Fruit fly (Drosophila melanogaster) whole organism, adult: ENCODE results near the gene CG17982.

Experiments used
- CG11617 ChIP-seq: fragments of 200-800 bp; sonication (Bioruptor generic); optimal IDR thresholded peaks from 2 replicates; lab custom pipeline; 2017; ENCODE audit warnings: mild to moderate bottlenecking, missing biosample characterization, missing genetic modification reagents, missing genetic modification characterization
- CG12768 ChIP-seq: fragments of 200-800 bp; sonication (Bioruptor generic); optimal IDR thresholded peaks from 2 replicates; lab custom pipeline; 2017; ENCODE audit warnings: missing biosample characterization, missing genetic modification characterization, mild to moderate bottlenecking, moderate library complexity, missing genetic modification reagents
- CG14711 ChIP-seq: fragments of 200-800 bp; sonication (Bioruptor generic); optimal IDR thresholded peaks from 2 replicates; lab custom pipeline; 2018; ENCODE audit warnings: missing biosample characterization, mild to moderate bottlenecking, missing genetic modification characterization, moderate library complexity
- CG1620 ChIP-seq: fragments of 200-800 bp; sonication (Bioruptor generic); optimal IDR thresholded peaks from 2 replicates; lab custom pipeline; 2016; ENCODE audit warnings: missing biosample characterization, missing genetic modification characterization
- CG33017 ChIP-seq: fragments of 200-800 bp; sonication (Bioruptor generic); optimal IDR thresholded peaks from 2 replicates; lab custom pipeline; 2018; ENCODE audit warnings: missing biosample characterization, mild to moderate bottlenecking, missing genetic modification characterization, moderate library complexity
- CG5204 ChIP-seq: fragments of 200-800 bp; sonication (Bioruptor generic); optimal IDR thresholded peaks from 2 replicates; lab custom pipeline; 2016; ENCODE audit warnings: missing biosample characterization, missing genetic modification characterization
- CG7045 ChIP-seq: fragments of 200-800 bp; sonication (Bioruptor generic); optimal IDR thresholded peaks from 2 replicates; lab custom pipeline; 2017; ENCODE audit warnings: missing biosample characterization, mild to moderate bottlenecking, missing genetic modification characterization
- CG7101 ChIP-seq: fragments of 200-800 bp; sonication (Bioruptor generic); optimal IDR thresholded peaks from 2 replicates; lab custom pipeline; 2018; ENCODE audit warnings: missing biosample characterization, mild to moderate bottlenecking, missing genetic modification characterization, moderate library complexity
- Clk ChIP-seq: fragments of 200-800 bp; sonication (Bioruptor generic); optimal IDR thresholded peaks from 2 replicates; lab custom pipeline; 2017; ENCODE audit warnings: missing biosample characterization, missing genetic modification characterization
- Crg-1 ChIP-seq: fragments of 200-800 bp; sonication (Bioruptor generic); optimal IDR thresholded peaks from 2 replicates; lab custom pipeline; 2016; ENCODE audit warnings: missing biosample characterization, missing genetic modification characterization
- Hr96 ChIP-seq: fragments of 200-800 bp; sonication (Bioruptor generic); optimal IDR thresholded peaks from 2 replicates; lab custom pipeline; 2016; ENCODE audit warnings: missing biosample characterization, missing genetic modification characterization
- Mnt ChIP-seq: fragments of 200-800 bp; sonication (Bioruptor generic); optimal IDR thresholded peaks from 2 replicates; lab custom pipeline; 2016; ENCODE audit warnings: missing biosample characterization, mild to moderate bottlenecking, missing genetic modification characterization
- bab1 ChIP-seq: fragments of 200-800 bp; sonication (Bioruptor generic); optimal IDR thresholded peaks from 3 replicates; lab custom pipeline; 2019; ENCODE audit warnings: missing biosample characterization, mild to moderate bottlenecking, missing genetic modification characterization, moderate library complexity
- cic ChIP-seq: fragments of 200-800 bp; sonication (Bioruptor generic); optimal IDR thresholded peaks from 2 replicates; lab custom pipeline; 2017; ENCODE audit warnings: missing biosample characterization, mild to moderate bottlenecking, missing genetic modification characterization, moderate library complexity
- cnc ChIP-seq, 2 experiments: fragments of >200 bp; optimal IDR thresholded peaks; 2 replicates each; lab custom pipeline; 2017
- kay ChIP-seq: fragments of 200-800 bp; sonication (Bioruptor generic); peaks from one replicate; lab custom pipeline; 2016; ENCODE audit warnings: missing biosample characterization, missing genetic modification characterization, borderline replicate concordance
- ovo ChIP-seq: fragments of 200-800 bp; sonication (Bioruptor generic); optimal IDR thresholded peaks from 2 replicates; lab custom pipeline; 2016; ENCODE audit warnings: missing biosample characterization, missing genetic modification characterization
- pad ChIP-seq: fragments of 200-800 bp; sonication (Bioruptor generic); optimal IDR thresholded peaks from 3 replicates; lab custom pipeline; 2017; ENCODE audit warnings: missing biosample characterization, missing genetic modification characterization, mild to moderate bottlenecking, moderate library complexity, missing genetic modification reagents
- tj ChIP-seq: fragments of 200-800 bp; sonication (Bioruptor generic); optimal IDR thresholded peaks from 3 replicates; lab custom pipeline; 2017; ENCODE audit warnings: missing biosample characterization, mild to moderate bottlenecking, missing genetic modification characterization, moderate library complexity
- toe ChIP-seq: fragments of 200-800 bp; sonication (Bioruptor generic); optimal IDR thresholded peaks from 2 replicates; lab custom pipeline; 2016; ENCODE audit warnings: missing biosample characterization, missing genetic modification characterization

The CG17982 gene

dm6 chrX:8177742-8178141, 34.1 kb upstream of the CG17982 start:
- peak; percentile 17 for TF ChIP-seq pad (GFP tag; lab: Kevin White, UChicago)
- TF ChIP-seq CG5204 (GFP tag; lab: Kevin White, UChicago), result no peak

DNA sequence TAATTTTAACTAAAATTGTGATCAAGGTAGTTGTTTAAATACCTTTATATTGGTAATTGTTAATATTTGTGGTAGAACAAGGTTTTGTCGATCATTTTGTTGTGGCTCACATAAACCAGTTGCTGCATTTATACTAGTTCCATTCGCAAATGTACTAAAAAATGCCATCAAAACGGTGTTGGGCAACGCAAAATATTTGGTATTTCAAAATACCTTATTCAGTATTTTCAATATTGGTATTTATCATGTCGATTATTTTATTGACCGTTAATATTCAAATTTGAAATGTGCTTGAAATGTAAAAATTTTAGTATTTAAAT, 33.4 kb upstream of the CG17982 start, which contains the start of gene slpr:
Gene slpr (minus strand): TSS at position 156 of the 320 bp plus-strand sequence.
- TF ChIP-seq tj (GFP tag; lab: Kevin White, UChicago), result no peak
- TF ChIP-seq CG14711, result peak; percentile 38

DNA sequence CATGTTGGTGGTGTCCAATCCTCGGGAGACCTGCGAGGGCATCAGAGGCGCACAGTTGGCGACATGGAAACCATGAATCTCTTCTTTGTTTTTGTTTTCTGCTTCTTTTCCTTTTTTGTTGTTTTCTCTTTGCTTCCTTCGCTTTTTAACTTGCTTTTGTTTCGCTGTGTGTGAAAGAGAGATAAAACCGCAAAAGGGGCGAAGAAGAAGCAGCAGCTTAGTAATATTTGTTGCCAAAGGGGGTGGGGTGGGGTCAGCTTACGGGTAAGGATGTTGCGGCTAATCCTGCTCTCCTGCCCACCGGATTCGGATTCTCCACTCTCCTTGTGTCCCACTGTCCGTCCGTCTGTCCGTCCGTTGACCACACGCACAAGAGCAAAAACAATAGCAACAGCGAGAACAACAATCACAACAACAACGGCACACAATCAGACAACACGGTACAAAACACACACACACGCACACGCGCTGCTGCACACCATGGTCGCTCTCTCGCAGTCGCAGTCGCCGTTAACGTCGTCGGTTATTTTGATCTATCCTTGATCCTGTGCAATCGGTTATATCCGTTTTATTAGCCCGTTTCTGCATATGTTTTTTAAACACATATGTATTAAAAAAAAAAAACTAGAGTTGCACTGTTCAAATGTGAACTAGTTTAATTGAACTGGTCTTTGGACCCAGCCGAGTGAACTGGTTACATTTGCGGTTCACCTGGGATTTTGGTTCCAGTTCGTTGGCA, 32.8 kb upstream of the CG17982 start:
- TF ChIP-seq CG14711 (peak; percentile 80), Mnt (GFP tag; lab: Kevin White, UChicago) (peak; percentile 51), tj (GFP tag; lab: Kevin White, UChicago) (peak; percentile 29), Clk (GFP tag; lab: Kevin White, UChicago) (no peak), CG11617 (GFP tag; lab: Kevin White, UChicago) (peak; percentile 19)

DNA sequence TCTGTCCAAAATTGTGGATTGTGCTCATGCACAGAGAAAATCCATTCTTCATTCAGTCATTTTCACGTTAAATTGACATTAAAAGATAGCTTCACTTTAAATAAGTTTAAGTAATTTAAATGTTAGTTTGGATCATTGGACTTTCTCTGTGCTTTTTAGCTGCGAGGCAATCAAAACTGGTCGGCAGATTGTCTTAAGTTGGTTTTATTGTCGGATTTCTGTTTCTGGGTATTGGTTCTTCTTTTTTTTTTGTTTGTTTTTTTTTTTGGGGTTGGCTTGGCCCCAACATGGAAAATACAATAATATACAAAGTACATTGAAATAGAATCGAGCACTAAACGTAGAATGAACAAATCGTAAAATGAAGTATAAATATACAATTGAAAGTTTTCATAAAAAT, 26.5 kb upstream of the CG17982 start, which contains the start of gene CG2278:
Gene CG2278 (minus strand): TSS at position 101 of the 400 bp plus-strand sequence.
- TF ChIP-seq Clk (GFP tag; lab: Kevin White, UChicago), result no peak
- TF ChIP-seq Mnt (GFP tag; lab: Kevin White, UChicago), result no peak
- TF ChIP-seq pad (GFP tag; lab: Kevin White, UChicago), result no peak
- TF ChIP-seq kay (GFP tag; lab: Kevin White, UChicago), result no peak
- TF ChIP-seq Hr96, result no peak
- no peak for TF ChIP-seq CG5204 (GFP tag; lab: Kevin White, UChicago)
- TF ChIP-seq CG14711, result no peak
- TF ChIP-seq toe (GFP tag; lab: Kevin White, UChicago), result no peak
- no peak for TF ChIP-seq cic (GFP tag; lab: Kevin White, UChicago)
- TF ChIP-seq tj (GFP tag; lab: Kevin White, UChicago), result no peak
- TF ChIP-seq ovo (GFP tag; lab: Kevin White, UChicago), result no peak
- no peak for TF ChIP-seq CG7101
- no peak for TF ChIP-seq CG1620 (GFP tag; lab: Kevin White, UChicago)
- TF ChIP-seq bab1 (GFP tag; lab: Kevin White, UChicago), result no peak
- no peak for TF ChIP-seq CG12768
- TF ChIP-seq Crg-1 (GFP tag; lab: Kevin White, UChicago), result no peak
- no peak for TF ChIP-seq CG33017 (tag; lab: Kevin White, UChicago)
- TF ChIP-seq CG11617 (GFP tag; lab: Kevin White, UChicago), result no peak
- no peak for TF ChIP-seq cnc (optimal IDR thresholded peaks at IDR 0.05; lab: Kevin White, UChicago)
- no peak for TF ChIP-seq CG7045 (GFP tag; lab: Kevin White, UChicago)

DNA sequence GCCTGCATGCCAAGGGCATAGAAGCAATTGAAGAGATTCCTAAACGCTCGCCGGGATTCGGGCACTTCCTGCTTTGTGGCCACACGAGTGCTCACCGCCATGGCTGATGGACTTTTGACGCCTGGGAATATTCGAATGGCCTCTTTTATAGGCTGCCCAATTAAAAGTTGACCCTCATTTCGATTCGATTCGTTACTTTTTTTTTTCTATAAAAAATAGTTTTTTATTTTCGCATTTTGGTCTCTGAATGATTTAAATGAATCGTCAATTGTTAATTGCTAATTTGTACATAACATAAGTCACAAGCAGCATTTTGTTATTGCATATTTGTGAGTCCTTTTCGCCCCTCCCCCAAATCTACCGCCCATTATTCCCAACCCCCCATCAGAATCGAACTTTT, 22.0 kb upstream of the CG17982 start, which contains the start of gene Or7a:
Gene Or7a (minus strand): TSS at position 101 of the 400 bp plus-strand sequence.
- TF ChIP-seq CG1620 (GFP tag; lab: Kevin White, UChicago) (no peak), pad (GFP tag; lab: Kevin White, UChicago) (no peak), Hr96 (no peak), Clk (GFP tag; lab: Kevin White, UChicago) (no peak), ovo (GFP tag; lab: Kevin White, UChicago) (no peak), cic (GFP tag; lab: Kevin White, UChicago) (no peak), cnc (optimal IDR thresholded peaks at IDR 0.05; lab: Kevin White, UChicago) (no peak), Mnt (GFP tag; lab: Kevin White, UChicago) (no peak), toe (GFP tag; lab: Kevin White, UChicago) (no peak), CG12768 (no peak), CG7045 (GFP tag; lab: Kevin White, UChicago) (no peak), CG7101 (no peak), kay (GFP tag; lab: Kevin White, UChicago) (no peak), tj (GFP tag; lab: Kevin White, UChicago) (no peak)

dm6 chrX:8163452-8163851, 19.8 kb upstream of the CG17982 start:
- TF ChIP-seq ovo (GFP tag; lab: Kevin White, UChicago), result no peak
- TF ChIP-seq cic (GFP tag; lab: Kevin White, UChicago), result no peak
- no peak for TF ChIP-seq CG7101

dm6 chrX:8162692-8163091, 19.1 kb upstream of the CG17982 start, which contains the start of gene CG10761:
CG10761 (minus strand) TSS chrX:8162792.
- TF ChIP-seq kay (GFP tag; lab: Kevin White, UChicago), result no peak
- TF ChIP-seq ovo (GFP tag; lab: Kevin White, UChicago), result no peak
- no peak for TF ChIP-seq CG5204 (GFP tag; lab: Kevin White, UChicago)
- TF ChIP-seq Mnt (GFP tag; lab: Kevin White, UChicago), result no peak
- no peak for TF ChIP-seq Crg-1 (GFP tag; lab: Kevin White, UChicago)
- no peak for TF ChIP-seq toe (GFP tag; lab: Kevin White, UChicago)
- TF ChIP-seq CG11617 (GFP tag; lab: Kevin White, UChicago), result no peak
- TF ChIP-seq bab1 (GFP tag; lab: Kevin White, UChicago), result no peak
- TF ChIP-seq CG14711, result no peak
- TF ChIP-seq Hr96, result no peak
- no peak for TF ChIP-seq CG7045 (GFP tag; lab: Kevin White, UChicago)
- TF ChIP-seq CG7101, result no peak
- no peak for TF ChIP-seq tj (GFP tag; lab: Kevin White, UChicago)
- TF ChIP-seq Clk (GFP tag; lab: Kevin White, UChicago), result no peak
- TF ChIP-seq cnc (optimal IDR thresholded peaks at IDR 0.05; lab: Kevin White, UChicago), result no peak
- TF ChIP-seq CG1620 (GFP tag; lab: Kevin White, UChicago), result no peak
